Worm (Caenorhabditis elegans) whole organism, L3 larva: ENCODE results near the gene lin-9.
A peak's percentile ranks its signal among the peaks of the same experiment; 100 is the strongest.

ENCODE experiments used
- ama-1 ChIP-seq: fragments of 150-350 bp; optimal IDR thresholded peaks from 2 replicates; lab custom pipeline; 2018
- ceh-9 ChIP-seq: sonication (generic microtip); optimal IDR thresholded peaks from 2 replicates; lab custom pipeline; 2018; ENCODE audit warnings: missing biosample characterization, missing genetic modification characterization
- egl-5 ChIP-seq: fragments of 150-350 bp; optimal IDR thresholded peaks from 2 replicates; lab custom pipeline; 2017; ENCODE audit warnings: missing biosample characterization, missing genetic modification reagents, missing genetic modification characterization, inconsistent platforms
- skn-1 ChIP-seq: fragments of 150-350 bp; optimal IDR thresholded peaks from 2 replicates; lab custom pipeline; 2014; ENCODE audit warnings: missing biosample characterization, missing genetic modification characterization
- unc-39 ChIP-seq: sonication (generic microtip); optimal IDR thresholded peaks from 4 replicates; lab custom pipeline; 2017; ENCODE audit warnings: missing biosample characterization, missing genetic modification characterization
- zag-1 ChIP-seq: fragments of 150-350 bp; optimal IDR thresholded peaks from 2 replicates; lab custom pipeline; 2014; ENCODE audit warnings: missing biosample characterization, missing genetic modification characterization
- ztf-4 ChIP-seq: fragments of 150-350 bp; optimal IDR thresholded peaks from 2 replicates; lab custom pipeline; 2014; ENCODE audit warnings: missing biosample characterization, missing genetic modification characterization

DNA sequence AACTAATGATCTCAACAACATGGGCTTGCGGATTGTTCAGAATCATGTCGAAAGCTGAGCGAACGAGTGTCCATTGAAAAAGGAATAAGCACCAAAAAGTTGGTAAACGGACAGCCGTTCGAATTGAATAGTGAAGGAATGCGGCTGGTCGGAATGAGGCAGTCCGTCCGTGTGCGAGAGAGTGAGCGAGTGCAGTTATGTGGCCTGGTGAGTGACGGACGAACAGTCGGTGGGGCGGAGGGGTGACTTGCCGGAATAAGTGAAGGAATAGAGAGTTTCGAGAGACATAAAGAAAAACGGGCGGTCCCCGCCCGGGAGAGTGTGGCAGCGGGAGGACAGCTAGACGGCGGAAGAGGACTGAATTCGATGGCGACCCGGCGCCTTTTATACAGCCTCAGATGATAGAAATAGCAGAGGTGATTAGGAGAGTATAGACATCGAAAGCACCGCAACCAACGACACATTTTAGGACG, 38.6 kb downstream of the lin-9 start:
- TF ChIP-seq ama-1 (lab: Kevin White, UChicago) = peak; percentile 99
- TF ChIP-seq ztf-4 (tag; lab: Kevin White, UChicago) = peak; percentile 8
- TF ChIP-seq ceh-9 = no peak
- no peak for TF ChIP-seq zag-1
- peak; percentile 16 for TF ChIP-seq egl-5 (tag; lab: Kevin White, UChicago)
- TF ChIP-seq skn-1 (tag; lab: Kevin White, UChicago) = no peak
- no peak for TF ChIP-seq unc-39 (tag; lab: Kevin White, UChicago)
